Worm (Caenorhabditis elegans) whole organism, L2 larva: ENCODE measurements around the gene tsp-10.

ENCODE experiments used
- C34F6.9 ChIP-seq: fragments of 150-350 bp; optimal IDR thresholded peaks from 2 replicates; lab custom pipeline; 2014; ENCODE audit warnings: missing biosample characterization, missing genetic modification characterization
- F13H6.1 ChIP-seq: sonication (generic microtip); optimal IDR thresholded peaks from 2 replicates; lab custom pipeline; 2016; ENCODE audit warnings: missing genetic modification characterization, missing compliant biosample characterization
- R02D3.7 ChIP-seq: fragments of 150-350 bp; optimal IDR thresholded peaks from 2 replicates; lab custom pipeline; 2014; ENCODE audit warnings: missing biosample characterization, missing genetic modification characterization
- Y55F3AM.14 ChIP-seq: fragments of 200-800 bp; sonication (Bioruptor generic); optimal IDR thresholded peaks from 2 replicates; lab custom pipeline; 2018; ENCODE audit warnings: mild to moderate bottlenecking, missing genetic modification characterization, missing compliant biosample characterization
- ZK546.5 ChIP-seq: sonication (generic microtip); optimal IDR thresholded peaks from 2 replicates; lab custom pipeline; 2017; ENCODE audit warnings: missing biosample characterization, missing genetic modification characterization
- alr-1 ChIP-seq: fragments of 150-350 bp; optimal IDR thresholded peaks from 2 replicates; lab custom pipeline; 2014; ENCODE audit warnings: missing biosample characterization, missing genetic modification characterization
- aly-2 ChIP-seq: fragments of 150-350 bp; optimal IDR thresholded peaks from 2 replicates; lab custom pipeline; 2014; ENCODE audit warnings: missing biosample characterization, missing genetic modification characterization
- ama-1 ChIP-seq: fragments of 150-350 bp; optimal IDR thresholded peaks from 2 replicates; lab custom pipeline; 2018; ENCODE audit warnings: inconsistent platforms
- blmp-1 ChIP-seq: sonication (generic microtip); optimal IDR thresholded peaks from 2 replicates; lab custom pipeline; 2017; ENCODE audit warnings: missing genetic modification characterization, mild to moderate bottlenecking, missing compliant biosample characterization, antibody characterized with exemption, moderate library complexity; ENCODE audit not compliant: insufficient read depth
- ceh-16 ChIP-seq: fragments of 150-350 bp; optimal IDR thresholded peaks from 2 replicates; lab custom pipeline; 2014; ENCODE audit warnings: missing biosample characterization, missing genetic modification characterization
- ceh-82 ChIP-seq: fragments of 150-350 bp; optimal IDR thresholded peaks from 2 replicates; lab custom pipeline; 2014; ENCODE audit warnings: missing biosample characterization, missing genetic modification characterization
- egl-27 ChIP-seq: sonication (generic microtip); optimal IDR thresholded peaks from 3 replicates; lab custom pipeline; 2017; ENCODE audit warnings: missing biosample characterization, missing genetic modification reagents, missing genetic modification characterization
- elt-1 ChIP-seq: fragments of 150-350 bp; optimal IDR thresholded peaks from 2 replicates; lab custom pipeline; 2014; ENCODE audit warnings: missing biosample characterization, missing genetic modification characterization
- elt-3 ChIP-seq: sonication (generic microtip); optimal IDR thresholded peaks from 2 replicates; lab custom pipeline; 2017; ENCODE audit warnings: missing biosample characterization, missing genetic modification characterization
- fos-1 ChIP-seq: fragments of 150-350 bp; optimal IDR thresholded peaks from 2 replicates; lab custom pipeline; 2014; ENCODE audit warnings: missing biosample characterization, missing genetic modification characterization
- gmeb-1 ChIP-seq: fragments of 150-350 bp; optimal IDR thresholded peaks from 2 replicates; lab custom pipeline; 2014; ENCODE audit warnings: missing biosample characterization, missing genetic modification characterization
- lin-11 ChIP-seq: fragments of 150-350 bp; sonication (generic microtip); optimal IDR thresholded peaks from 2 replicates; lab custom pipeline; 2014; ENCODE audit warnings: missing biosample characterization, missing genetic modification characterization, inconsistent platforms, mixed read lengths
- lin-13 ChIP-seq: fragments of 150-350 bp; optimal IDR thresholded peaks from 2 replicates; lab custom pipeline; 2014; ENCODE audit warnings: missing biosample characterization, missing genetic modification reagents, missing genetic modification characterization
- lin-39 ChIP-seq: fragments of 150-350 bp; optimal IDR thresholded peaks from 2 replicates; lab custom pipeline; 2014; ENCODE audit warnings: missing biosample characterization, missing genetic modification reagents, missing genetic modification characterization
- lsy-2 ChIP-seq, 2 experiments: fragments of 150-350 bp in 1 of 2; sonication (generic microtip) in 1 of 2; optimal IDR thresholded peaks; 2 replicates each; lab custom pipeline; 2014 to 2017; ENCODE audit warnings: missing biosample characterization in 2 of 2, missing genetic modification characterization in 2 of 2
- mab-5 ChIP-seq: fragments of 150-350 bp; optimal IDR thresholded peaks from 2 replicates; lab custom pipeline; 2014; ENCODE audit warnings: missing biosample characterization, missing genetic modification characterization
- mbf-1 ChIP-seq: sonication (generic microtip); optimal IDR thresholded peaks from 2 replicates; lab custom pipeline; 2017; ENCODE audit warnings: missing biosample characterization, missing genetic modification characterization
- mdl-1 ChIP-seq, 2 experiments: fragments of 150-350 bp in 1 of 2; sonication (generic microtip) in 1 of 2; optimal IDR thresholded peaks; 2 replicates each; lab custom pipeline; 2017; ENCODE audit warnings: missing biosample characterization in 2 of 2, missing genetic modification characterization in 2 of 2
- nhr-10 ChIP-seq: sonication (generic microtip); optimal IDR thresholded peaks from 2 replicates; lab custom pipeline; 2017; ENCODE audit warnings: missing biosample characterization, missing genetic modification characterization
- nhr-12 ChIP-seq: fragments of 150-350 bp; optimal IDR thresholded peaks from 2 replicates; lab custom pipeline; 2014; ENCODE audit warnings: missing biosample characterization, missing genetic modification characterization
- nhr-129 ChIP-seq: fragments of 150-350 bp; optimal IDR thresholded peaks from 2 replicates; lab custom pipeline; 2014; ENCODE audit warnings: missing biosample characterization, missing genetic modification characterization
- nhr-21 ChIP-seq: fragments of 150-350 bp; optimal IDR thresholded peaks from 2 replicates; lab custom pipeline; 2014; ENCODE audit warnings: missing biosample characterization, missing genetic modification characterization
- nhr-23 ChIP-seq: fragments of 150-350 bp; optimal IDR thresholded peaks from 2 replicates; lab custom pipeline; 2014; ENCODE audit warnings: missing biosample characterization, missing genetic modification reagents, missing genetic modification characterization
- nhr-237 ChIP-seq: fragments of 150-350 bp; optimal IDR thresholded peaks from 2 replicates; lab custom pipeline; 2014; ENCODE audit warnings: missing biosample characterization, missing genetic modification characterization
- nhr-25 ChIP-seq: fragments of 150-350 bp; sonication (generic microtip); optimal IDR thresholded peaks from 3 replicates; lab custom pipeline; 2014; ENCODE audit warnings: missing biosample characterization, missing genetic modification characterization
- nhr-6 ChIP-seq: fragments of 150-350 bp; optimal IDR thresholded peaks from 2 replicates; lab custom pipeline; 2014; ENCODE audit warnings: missing biosample characterization, missing genetic modification characterization
- nhr-77 ChIP-seq: fragments of 150-350 bp; optimal IDR thresholded peaks from 2 replicates; lab custom pipeline; 2014; ENCODE audit warnings: missing biosample characterization, missing genetic modification characterization
- peb-1 ChIP-seq: fragments of 150-350 bp; optimal IDR thresholded peaks from 2 replicates; lab custom pipeline; 2014; ENCODE audit warnings: missing biosample characterization, missing genetic modification characterization
- sem-4 ChIP-seq: fragments of 150-350 bp; optimal IDR thresholded peaks from 2 replicates; lab custom pipeline; 2014; ENCODE audit warnings: missing biosample characterization, missing genetic modification reagents, missing genetic modification characterization
- skn-1 ChIP-seq: sonication (generic microtip); optimal IDR thresholded peaks from 2 replicates; lab custom pipeline; 2017; ENCODE audit warnings: missing biosample characterization, missing genetic modification characterization
- sma-3 ChIP-seq: sonication (generic microtip); optimal IDR thresholded peaks from 2 replicates; lab custom pipeline; 2016; ENCODE audit warnings: missing genetic modification reagents, missing genetic modification characterization, missing compliant biosample characterization
- sma-9 ChIP-seq, 2 experiments: fragments of 150-350 bp in 1 of 2; sonication (generic microtip) in 1 of 2; optimal IDR thresholded peaks; 2 replicates each; lab custom pipeline; 2014 to 2016; ENCODE audit warnings: missing genetic modification characterization in 2 of 2, mild to moderate bottlenecking in 1 of 2, missing biosample characterization in 1 of 2, missing compliant biosample characterization in 1 of 2, missing genetic modification reagents in 1 of 2, moderate library complexity in 1 of 2
- snpc-4 ChIP-seq: fragments of 150-350 bp; optimal IDR thresholded peaks from 2 replicates; lab custom pipeline; 2014; ENCODE audit warnings: missing biosample characterization, missing genetic modification characterization
- unc-39 ChIP-seq: fragments of 150-350 bp; optimal IDR thresholded peaks from 2 replicates; lab custom pipeline; 2014; ENCODE audit warnings: missing biosample characterization, missing genetic modification characterization
- unc-55 ChIP-seq: fragments of 150-350 bp; sonication (generic microtip); optimal IDR thresholded peaks from 3 replicates; lab custom pipeline; 2014; ENCODE audit warnings: missing biosample characterization, missing genetic modification reagents, missing genetic modification characterization
- unc-62 ChIP-seq: fragments of 150-350 bp; optimal IDR thresholded peaks from 2 replicates; lab custom pipeline; 2014; ENCODE audit warnings: missing biosample characterization, missing genetic modification reagents, missing genetic modification characterization
- zag-1 ChIP-seq: fragments of 150-350 bp; optimal IDR thresholded peaks from 2 replicates; lab custom pipeline; 2014; ENCODE audit warnings: missing biosample characterization, missing genetic modification characterization
- ztf-1 ChIP-seq: fragments of 200-800 bp; sonication (Bioruptor generic); conservative IDR thresholded peaks from 2 replicates; pipeline ENCODE4 v1.3.6; 2022; ENCODE audit warnings: missing genetic modification characterization, missing compliant biosample characterization

The tsp-10 gene

DNA sequence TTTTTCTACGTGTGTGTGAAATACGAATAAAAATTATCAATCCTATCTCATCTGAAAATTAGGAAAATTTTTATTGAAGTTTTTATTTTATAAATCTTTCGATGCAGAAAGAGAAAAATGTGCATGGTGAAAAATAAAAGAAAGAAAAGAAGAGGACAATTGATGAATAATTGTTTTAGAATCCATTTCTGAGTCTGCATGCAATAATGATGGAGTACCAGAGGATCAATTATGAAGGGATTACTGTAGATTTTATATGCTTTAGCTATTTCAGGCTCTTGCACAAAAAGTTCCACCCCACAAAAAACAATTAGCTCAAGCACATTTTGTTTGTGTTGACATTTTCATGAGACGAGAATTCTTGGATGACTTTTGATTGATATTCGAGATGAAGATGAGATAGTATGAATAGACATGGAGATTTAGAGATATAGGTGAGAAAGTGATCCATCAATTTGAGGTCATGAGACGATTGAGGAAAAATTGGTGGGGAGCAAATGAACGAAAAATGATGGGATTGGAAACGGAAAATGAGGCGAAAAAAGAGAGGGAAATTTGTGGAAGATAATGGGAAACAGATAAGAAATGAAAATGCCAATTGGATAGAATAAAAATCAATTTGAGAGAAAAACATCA lies 12.7 kb upstream of the tsp-10 start, which contains the start of gene rpy-1:
rpy-1 (minus strand) TSS at position 51 of the 636 bp plus-strand sequence.
- TF ChIP-seq sma-3 (GFP tag; lab: Kevin White, UChicago) = no peak
- TF ChIP-seq nhr-23 = no peak
- peak; percentile 59 for TF ChIP-seq mab-5 (tag; lab: Kevin White, UChicago)
- peak; percentile 36 for TF ChIP-seq C34F6.9 (tag; lab: Kevin White, UChicago)
- TF ChIP-seq F13H6.1 (tag; lab: Kevin White, UChicago) = peak; percentile 42
- peak in 1 of 2 experiments; percentile 42 for TF ChIP-seq lsy-2 (tag; optimal IDR thresholded peaks at IDR 0.05; lab: Kevin White, UChicago)
- peak; percentile 79 for TF ChIP-seq unc-55 (GFP tag; lab: Kevin White, UChicago)
- TF ChIP-seq nhr-129 (tag; lab: Kevin White, UChicago) = peak; percentile 66
- TF ChIP-seq gmeb-1 (tag; lab: Kevin White, UChicago) = no peak
- TF ChIP-seq R02D3.7 (tag; lab: Kevin White, UChicago) = no peak
- TF ChIP-seq, all 48 proteins: peak for 6

DNA sequence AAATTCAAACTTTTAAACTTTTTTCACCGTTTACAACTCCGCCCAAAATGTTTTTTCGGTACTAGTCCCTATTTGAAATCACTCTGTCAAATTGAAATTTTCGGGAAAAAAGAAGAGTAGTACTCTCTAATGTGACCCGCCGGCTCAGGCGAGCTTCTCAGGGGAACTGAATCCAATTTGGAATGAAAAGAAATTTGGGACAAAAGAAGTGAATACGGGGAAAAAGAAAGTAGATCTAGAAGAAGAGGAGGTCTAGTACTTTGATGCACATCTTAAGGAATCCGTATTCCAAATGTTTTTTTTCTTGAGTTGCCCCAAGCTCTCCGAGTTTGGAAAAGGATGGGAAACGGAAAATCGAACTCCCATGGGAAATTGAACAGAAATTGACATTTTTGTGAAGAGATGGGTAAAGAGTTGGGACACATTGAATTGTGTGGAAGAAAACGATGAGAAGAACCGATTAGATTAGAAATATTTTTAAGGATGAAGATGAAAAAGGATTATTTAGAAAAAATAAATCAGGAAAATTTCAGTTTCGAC lies 11.8 kb upstream of the tsp-10 start:
- TF ChIP-seq nhr-23 = no peak
- TF ChIP-seq elt-1 = no peak
- no peak for TF ChIP-seq nhr-129 (tag; lab: Kevin White, UChicago)
- no peak for TF ChIP-seq nhr-77 (tag; lab: Kevin White, UChicago)
- no peak for TF ChIP-seq ama-1 (lab: Kevin White, UChicago)
- no peak for TF ChIP-seq nhr-6
- no peak for TF ChIP-seq mdl-1 (tag; optimal IDR thresholded peaks at IDR 0.05; lab: Kevin White, UChicago)
- TF ChIP-seq sma-9 (GFP tag; optimal IDR thresholded peaks at IDR 0.05; lab: Kevin White, UChicago) = no peak
- TF ChIP-seq sma-9 (tag; optimal IDR thresholded peaks at IDR 0.05; lab: Kevin White, UChicago) = no peak
- TF ChIP-seq lin-13 = no peak
- TF ChIP-seq peb-1 = no peak
- TF ChIP-seq fos-1 (tag; lab: Kevin White, UChicago) = no peak
- TF ChIP-seq F13H6.1 (tag; lab: Kevin White, UChicago) = no peak
- no peak for TF ChIP-seq snpc-4 (tag; lab: Kevin White, UChicago)
- TF ChIP-seq gmeb-1 (tag; lab: Kevin White, UChicago) = no peak

DNA sequence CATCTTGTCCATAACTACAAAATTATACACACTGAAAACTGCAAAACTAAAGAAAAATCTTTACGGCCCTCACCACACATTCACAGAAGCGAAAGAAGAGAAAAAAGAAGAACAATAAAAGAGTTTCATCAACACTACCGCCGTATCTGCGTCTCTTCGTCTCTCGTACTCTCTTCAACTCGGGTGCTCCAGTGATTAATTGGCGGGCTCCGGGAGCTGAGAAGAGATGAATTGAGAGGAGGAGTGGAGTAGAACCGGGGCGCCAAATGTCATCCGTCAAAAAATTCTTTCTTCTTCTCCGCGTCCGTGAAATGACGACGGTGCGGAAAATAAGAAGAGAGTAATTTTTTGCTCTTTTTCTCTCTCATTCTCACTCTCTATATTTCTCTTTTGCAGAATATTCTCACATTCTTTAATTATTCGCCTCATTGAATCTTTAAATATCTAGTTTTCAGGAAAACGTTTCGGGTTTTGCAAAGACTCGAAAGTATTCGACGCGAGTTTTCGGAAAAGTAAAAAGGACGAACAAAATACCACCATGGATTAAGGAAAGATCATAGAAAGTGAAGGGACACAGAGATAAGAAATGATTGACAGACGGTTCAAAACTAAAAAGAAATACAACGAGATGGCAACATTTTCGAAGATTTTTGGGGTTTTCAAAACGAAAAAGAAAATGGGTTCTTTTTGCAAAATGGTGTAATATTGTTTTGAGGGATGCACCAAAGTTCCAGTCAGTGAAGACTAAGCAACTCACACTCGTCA lies 10.7 kb upstream of the tsp-10 start:
- TF ChIP-seq C34F6.9 (tag; lab: Kevin White, UChicago) (peak; percentile 49), R02D3.7 (tag; lab: Kevin White, UChicago) (no peak), zag-1 (tag; lab: Kevin White, UChicago) (no peak), nhr-21 (tag; lab: Kevin White, UChicago) (no peak), nhr-10 (tag; lab: Kevin White, UChicago) (no peak), ceh-16 (tag; lab: Kevin White, UChicago) (no peak), unc-62 (GFP tag; lab: Kevin White, UChicago) (peak; percentile 20), nhr-6 (no peak), nhr-129 (tag; lab: Kevin White, UChicago) (peak; percentile 39), nhr-25 (tag; lab: Kevin White, UChicago) (no peak), mab-5 (tag; lab: Kevin White, UChicago) (peak; percentile 88), ceh-82 (tag; lab: Kevin White, UChicago) (no peak), alr-1 (tag; lab: Kevin White, UChicago) (no peak), elt-3 (no peak), sma-9 (GFP tag; optimal IDR thresholded peaks at IDR 0.05; lab: Kevin White, UChicago) (peak; percentile 44), sma-9 (tag; optimal IDR thresholded peaks at IDR 0.05; lab: Kevin White, UChicago) (no peak), mbf-1 (tag; lab: Kevin White, UChicago) (no peak), skn-1 (tag; lab: Kevin White, UChicago) (no peak), lsy-2 (tag; optimal IDR thresholded peaks at IDR 0.05; lab: Kevin White, UChicago) (peak in 1 of 2 experiments; percentile 55), nhr-237 (tag; lab: Kevin White, UChicago) (no peak), ztf-1 (no peak), ama-1 (lab: Kevin White, UChicago) (no peak), fos-1 (tag; lab: Kevin White, UChicago) (no peak), mdl-1 (tag; optimal IDR thresholded peaks at IDR 0.05; lab: Kevin White, UChicago) (no peak), nhr-12 (no peak), egl-27 (tag; lab: Kevin White, UChicago) (no peak), nhr-23 (no peak), unc-55 (GFP tag; lab: Kevin White, UChicago) (peak; percentile 55), unc-39 (no peak), aly-2 (tag; lab: Kevin White, UChicago) (no peak), ZK546.5 (tag; lab: Kevin White, UChicago) (no peak), elt-1 (no peak), blmp-1 (tag; lab: Kevin White, UChicago) (no peak), Y55F3AM.14 (GFP tag; lab: Kevin White, UChicago) (peak; percentile 37), sem-4 (peak; percentile 65), sma-3 (GFP tag; lab: Kevin White, UChicago) (no peak), gmeb-1 (tag; lab: Kevin White, UChicago) (no peak), snpc-4 (tag; lab: Kevin White, UChicago) (no peak), peb-1 (no peak), lin-39 (peak; percentile 86), lin-11 (tag; lab: Kevin White, UChicago) (no peak)
